Fruit fly (Drosophila melanogaster) whole organism, embryonic: ENCODE measurements around the gene Glg1.
A peak's percentile ranks its signal among the peaks of the same experiment; 100 is the strongest.

Source experiments
- Atf-2 ChIP-seq: fragments of 200-800 bp; sonication (Bioruptor generic); optimal IDR thresholded peaks from 2 replicates; lab custom pipeline; 2016; ENCODE audit warnings: missing biosample characterization, missing genetic modification characterization
- B-H1 ChIP-seq: fragments of 200-800 bp; sonication (Bioruptor generic); IDR thresholded peaks from 3 replicates; pipeline ENCODE4 v1.3.6; 2022; ENCODE audit warnings: missing biosample characterization, missing genetic modification characterization
- BEAF-32 ChIP-seq: fragments of 200-800 bp; sonication (Bioruptor generic); optimal IDR thresholded peaks from 3 replicates; lab custom pipeline; 2017; ENCODE audit warnings: missing biosample characterization, missing genetic modification characterization, mild to moderate bottlenecking, moderate library complexity, missing genetic modification reagents
- Bgb ChIP-seq: fragments of 200-800 bp; sonication (Bioruptor generic); IDR thresholded peaks from 2 replicates; pipeline ENCODE4 v1.3.6; 2022; ENCODE audit warnings: missing biosample characterization, missing genetic modification characterization; ENCODE audit not compliant: partially characterized antibody
- CG10565 ChIP-seq: fragments of 200-800 bp; sonication (Bioruptor generic); optimal IDR thresholded peaks from 3 replicates; lab custom pipeline; 2016; ENCODE audit warnings: missing biosample characterization, mild to moderate bottlenecking, missing genetic modification characterization
- CG11723 ChIP-seq: fragments of 200-800 bp; sonication (Bioruptor generic); optimal IDR thresholded peaks from 2 replicates; lab custom pipeline; 2017; ENCODE audit warnings: missing biosample characterization, mild to moderate bottlenecking, missing genetic modification characterization
- CG12391 ChIP-seq: fragments of 200-800 bp; sonication (Bioruptor generic); optimal IDR thresholded peaks from 3 replicates; lab custom pipeline; 2018; ENCODE audit warnings: missing biosample characterization, mild to moderate bottlenecking, missing genetic modification characterization, moderate library complexity
- CG13424 ChIP-seq: fragments of 200-800 bp; sonication (Bioruptor generic); optimal IDR thresholded peaks from 2 replicates; lab custom pipeline; 2019; ENCODE audit warnings: missing biosample characterization, mild to moderate bottlenecking, missing genetic modification characterization, moderate library complexity
- CG16815 ChIP-seq: fragments of 200-800 bp; sonication (Bioruptor generic); optimal IDR thresholded peaks from 3 replicates; lab custom pipeline; 2017; ENCODE audit warnings: missing biosample characterization, mild to moderate bottlenecking, missing genetic modification characterization
- CG18262 ChIP-seq: fragments of 200-800 bp; optimal IDR thresholded peaks from 3 replicates; lab custom pipeline; 2019; ENCODE audit warnings: missing biosample characterization, mild to moderate bottlenecking, missing genetic modification characterization, moderate library complexity
- CG30020 ChIP-seq: fragments of 200-800 bp; optimal IDR thresholded peaks from 2 replicates; lab custom pipeline; 2019; ENCODE audit warnings: missing biosample characterization, mild to moderate bottlenecking, missing genetic modification characterization, moderate library complexity
- CG30431 ChIP-seq: fragments of 200-800 bp; sonication (Bioruptor generic); optimal IDR thresholded peaks from 2 replicates; lab custom pipeline; 2017; ENCODE audit warnings: missing biosample characterization, missing genetic modification characterization
- CG32772 ChIP-seq: fragments of 200-800 bp; sonication (Bioruptor generic); IDR thresholded peaks from 2 replicates; pipeline ENCODE4 v1.3.6; 2022; ENCODE audit warnings: missing biosample characterization, missing genetic modification characterization
- CG34422 ChIP-seq: fragments of 200-800 bp; sonication (Bioruptor generic); IDR thresholded peaks from 3 replicates; pipeline ENCODE4 v1.3.6; 2022; ENCODE audit warnings: missing biosample characterization, missing genetic modification characterization
- CG3726 ChIP-seq: fragments of 200-800 bp; sonication (Bioruptor generic); IDR thresholded peaks from 3 replicates; pipeline ENCODE4, ENCODE4 v1.3.6; 2022; ENCODE audit warnings: missing biosample characterization, missing genetic modification characterization
- CG4360 ChIP-seq: fragments of 200-800 bp; sonication (Bioruptor generic); IDR thresholded peaks from 2 replicates; pipeline ENCODE4 v1.3.6; 2022; ENCODE audit warnings: missing biosample characterization, missing genetic modification characterization
- CG7556 ChIP-seq: fragments of 200-800 bp; sonication (Bioruptor generic); optimal IDR thresholded peaks from 2 replicates; lab custom pipeline; 2017; ENCODE audit warnings: missing biosample characterization, mild to moderate bottlenecking, missing genetic modification characterization
- Dek ChIP-seq: fragments of 200-800 bp; sonication (Bioruptor generic); optimal IDR thresholded peaks from 3 replicates; lab custom pipeline; 2019; ENCODE audit warnings: missing biosample characterization, mild to moderate bottlenecking, missing genetic modification characterization, moderate library complexity
- Dip2 ChIP-seq: fragments of 200-800 bp; sonication (Bioruptor generic); IDR thresholded peaks from 2 replicates; pipeline ENCODE4 v1.3.6; 2022; ENCODE audit warnings: missing biosample characterization, missing genetic modification characterization
- ERR ChIP-seq: fragments of 200-800 bp; sonication (Bioruptor generic); optimal IDR thresholded peaks from 2 replicates; lab custom pipeline; 2016; ENCODE audit warnings: missing biosample characterization, missing genetic modification characterization
- H2.0 ChIP-seq: fragments of 200-800 bp; sonication (Bioruptor generic); IDR thresholded peaks from 2 replicates; pipeline ENCODE4 v1.3.6; 2022; ENCODE audit warnings: missing biosample characterization, missing genetic modification characterization
- Hmx ChIP-seq: fragments of 200-800 bp; sonication (Bioruptor generic); optimal IDR thresholded peaks from 2 replicates; lab custom pipeline; 2016; ENCODE audit warnings: missing biosample characterization, missing genetic modification characterization
- Lpt ChIP-seq: fragments of >200 bp; optimal IDR thresholded peaks from 2 replicates; lab custom pipeline; 2018; ENCODE audit warnings: missing biosample characterization, missing genetic modification characterization
- Med ChIP-seq: fragments of 200-800 bp; sonication (Bioruptor generic); peaks from one replicate; lab custom pipeline; 2016; ENCODE audit warnings: missing biosample characterization, missing genetic modification characterization, mild to moderate bottlenecking, inconsistent platforms, moderate library complexity
- NC2β ChIP-seq: fragments of 200-800 bp; sonication (Bioruptor generic); optimal IDR thresholded peaks from 2 replicates; lab custom pipeline; 2016; ENCODE audit warnings: missing biosample characterization, missing genetic modification characterization
- Sox102F ChIP-seq: fragments of 200-800 bp; sonication (Bioruptor generic); optimal IDR thresholded peaks from 2 replicates; lab custom pipeline; 2018; ENCODE audit warnings: missing biosample characterization, mild to moderate bottlenecking, missing genetic modification characterization, moderate library complexity
- TFAM ChIP-seq: fragments of 200-800 bp; sonication (Bioruptor generic); optimal IDR thresholded peaks from 2 replicates; lab custom pipeline; 2017; ENCODE audit warnings: missing biosample characterization, missing genetic modification characterization, inconsistent platforms
- Xrp1 ChIP-seq: fragments of 200-800 bp; sonication (Bioruptor generic); IDR thresholded peaks from 2 replicates; pipeline ENCODE4 v1.3.6; 2022; ENCODE audit warnings: missing biosample characterization, missing genetic modification characterization
- az2 ChIP-seq: fragments of 200-800 bp; sonication (Bioruptor generic); optimal IDR thresholded peaks from 3 replicates; lab custom pipeline; 2016; ENCODE audit warnings: missing biosample characterization, missing genetic modification characterization
- cg ChIP-seq: fragments of 200-800 bp; sonication (Bioruptor generic); optimal IDR thresholded peaks from 3 replicates; lab custom pipeline; 2019; ENCODE audit warnings: missing biosample characterization, mild to moderate bottlenecking, missing genetic modification characterization, moderate library complexity
- chm ChIP-seq: fragments of 200-800 bp; sonication (Bioruptor generic); IDR thresholded peaks from 2 replicates; pipeline ENCODE4 v1.3.6; 2022; ENCODE audit warnings: missing biosample characterization, missing genetic modification characterization
- da ChIP-seq: fragments of 200-800 bp; sonication (Bioruptor generic); optimal IDR thresholded peaks from 2 replicates; lab custom pipeline; 2016; ENCODE audit warnings: missing biosample characterization, missing genetic modification characterization
- dmrt99B ChIP-seq: fragments of 200-800 bp; sonication (Bioruptor generic); optimal IDR thresholded peaks from 2 replicates; lab custom pipeline; 2018; ENCODE audit warnings: missing biosample characterization, mild to moderate bottlenecking, missing genetic modification characterization, moderate library complexity
- ewg ChIP-seq: fragments of 200-800 bp; sonication (Bioruptor generic); optimal IDR thresholded peaks from 3 replicates; lab custom pipeline; 2017; ENCODE audit warnings: mild to moderate bottlenecking, missing biosample characterization, missing genetic modification reagents, missing genetic modification characterization
- exex ChIP-seq: fragments of 200-800 bp; sonication (Bioruptor generic); optimal IDR thresholded peaks from 4 replicates; lab custom pipeline; 2018; ENCODE audit warnings: missing biosample characterization, mild to moderate bottlenecking, missing genetic modification characterization, moderate library complexity
- fd96Cb ChIP-seq: fragments of 200-800 bp; sonication (Bioruptor generic); optimal IDR thresholded peaks from 2 replicates; lab custom pipeline; 2018; ENCODE audit warnings: missing biosample characterization, mild to moderate bottlenecking, missing genetic modification characterization, moderate library complexity
- ind ChIP-seq: fragments of 200-800 bp; sonication (Bioruptor generic); optimal IDR thresholded peaks from 3 replicates; lab custom pipeline; 2016; ENCODE audit warnings: missing biosample characterization, missing genetic modification characterization
- knrl ChIP-seq: fragments of 200-800 bp; sonication (Bioruptor generic); IDR thresholded peaks from 3 replicates; pipeline ENCODE4 v1.3.6; 2022; ENCODE audit warnings: missing biosample characterization, missing genetic modification characterization; ENCODE audit not compliant: partially characterized antibody
- lab ChIP-seq: fragments of 200-800 bp; sonication (Bioruptor generic); optimal IDR thresholded peaks from 3 replicates; lab custom pipeline; 2017; ENCODE audit warnings: missing biosample characterization, missing genetic modification characterization, mild to moderate bottlenecking, moderate library complexity, missing genetic modification reagents
- lbe ChIP-seq: fragments of 200-800 bp; sonication (Bioruptor generic); optimal IDR thresholded peaks from 2 replicates; lab custom pipeline; 2016; ENCODE audit warnings: missing biosample characterization, mild to moderate bottlenecking, missing genetic modification characterization
- maf-S ChIP-seq: fragments of 200-800 bp; sonication (Bioruptor generic); optimal IDR thresholded peaks from 2 replicates; lab custom pipeline; 2016; ENCODE audit warnings: missing biosample characterization, missing genetic modification characterization
- odd ChIP-seq: fragments of 200-800 bp; sonication (Bioruptor generic); optimal IDR thresholded peaks from 2 replicates; lab custom pipeline; 2017; ENCODE audit warnings: missing biosample characterization, mild to moderate bottlenecking, missing genetic modification characterization
- org-1 ChIP-seq: fragments of 200-800 bp; sonication (Bioruptor generic); optimal IDR thresholded peaks from 2 replicates; lab custom pipeline; 2017; ENCODE audit warnings: missing biosample characterization, missing genetic modification characterization
- schlank ChIP-seq: fragments of 200-800 bp; sonication (Bioruptor generic); optimal IDR thresholded peaks from 2 replicates; lab custom pipeline; 2018; ENCODE audit warnings: missing biosample characterization, mild to moderate bottlenecking, missing genetic modification characterization
- sens ChIP-seq: fragments of 200-800 bp; sonication (Bioruptor generic); peaks from one replicate; lab custom pipeline; 2016; ENCODE audit warnings: missing biosample characterization, missing genetic modification characterization
- sim ChIP-seq: fragments of 200-800 bp; sonication (Bioruptor generic); IDR thresholded peaks from 2 replicates; pipeline ENCODE4 v1.3.6; 2022; ENCODE audit warnings: missing biosample characterization, missing genetic modification characterization
- sqz ChIP-seq: fragments of 200-800 bp; sonication (Bioruptor generic); optimal IDR thresholded peaks from 3 replicates; lab custom pipeline; 2018; ENCODE audit warnings: missing biosample characterization, mild to moderate bottlenecking, missing genetic modification characterization
- sr ChIP-seq: fragments of 200-800 bp; sonication (Bioruptor generic); IDR thresholded peaks from 3 replicates; pipeline ENCODE4 v1.3.6; 2022; ENCODE audit warnings: missing biosample characterization, missing genetic modification characterization
- tin ChIP-seq: fragments of 200-800 bp; sonication (Bioruptor generic); optimal IDR thresholded peaks from 3 replicates; lab custom pipeline; 2016; ENCODE audit warnings: missing biosample characterization, missing genetic modification characterization
- twi ChIP-seq: fragments of 200-800 bp; optimal IDR thresholded peaks from 2 replicates; lab custom pipeline; 2019; ENCODE audit warnings: missing biosample characterization, mild to moderate bottlenecking, missing genetic modification characterization, moderate library complexity
- tx ChIP-seq: fragments of 200-800 bp; sonication (Bioruptor generic); optimal IDR thresholded peaks from 2 replicates; lab custom pipeline; 2016; ENCODE audit warnings: missing biosample characterization, missing genetic modification characterization
- yki ChIP-seq: fragments of >200 bp; optimal IDR thresholded peaks from 3 replicates; lab custom pipeline; 2018

Gene Glg1

dm6 chr3L:21479636-21480035 lies 27.7 kb downstream of the Glg1 start (continued):
- no peak for TF ChIP-seq CG16815 (GFP tag; lab: Kevin White, UChicago)
- no peak for TF ChIP-seq org-1
- no peak for TF ChIP-seq Dip2 (GFP tag; lab: Robert Waterston, UW)
- peak; percentile 99 for TF ChIP-seq cg (GFP tag; lab: Kevin White, UChicago)
- no peak for TF ChIP-seq BEAF-32 (GFP tag; lab: Kevin White, UChicago)
- no peak for TF ChIP-seq maf-S (GFP tag; lab: Kevin White, UChicago)
- no peak for TF ChIP-seq Hmx (GFP tag; lab: Kevin White, UChicago)
- TF ChIP-seq Dek (tag; lab: Kevin White, UChicago), result no peak
- peak; percentile 96 for TF ChIP-seq ewg (GFP tag; lab: Kevin White, UChicago)
- no peak for TF ChIP-seq knrl (GFP tag; lab: Robert Waterston, UW)
- TF ChIP-seq CG13424 (tag; lab: Kevin White, UChicago), result no peak
- TF ChIP-seq twi (tag; lab: Kevin White, UChicago), result no peak
- TF ChIP-seq CG30020 (tag; lab: Kevin White, UChicago), result no peak
- TF ChIP-seq sqz (GFP tag; lab: Kevin White, UChicago), result peak; percentile 66
- no peak for TF ChIP-seq tx
- TF ChIP-seq lbe (GFP tag; lab: Kevin White, UChicago), result no peak
- TF ChIP-seq CG32772 (GFP tag; lab: Robert Waterston, UW), result peak; percentile 36; the same call in 1 of the 2 replicates
- TF ChIP-seq CG18262 (tag; lab: Kevin White, UChicago), result peak; percentile 19
- TF ChIP-seq az2 (GFP tag; lab: Kevin White, UChicago), result no peak
- no peak for TF ChIP-seq fd96Cb
- TF ChIP-seq chm, result peak; percentile 73
- TF ChIP-seq NC2β (GFP tag; lab: Kevin White, UChicago), result peak; percentile 45
- peak; percentile 55 for TF ChIP-seq odd (GFP tag; lab: Kevin White, UChicago)
- TF ChIP-seq yki (lab: Kevin White, UChicago), result peak; percentile 50
- no peak for TF ChIP-seq ERR (GFP tag; lab: Kevin White, UChicago)
- TF ChIP-seq sim, result 0 out of 2 replicates have a peak, but pooled peaks have one; percentile 14
- TF ChIP-seq B-H1, result no peak
- no peak for TF ChIP-seq Sox102F (GFP tag; lab: Kevin White, UChicago)
- peak; percentile 48 for TF ChIP-seq CG11723 (GFP tag; lab: Kevin White, UChicago)
- TF ChIP-seq dmrt99B (tag; lab: Kevin White, UChicago), result peak; percentile 51
- TF ChIP-seq CG3726 (GFP tag; lab: Robert Waterston, UW), result no peak
- TF ChIP-seq CG30431 (GFP tag; lab: Kevin White, UChicago), result no peak
- peak; percentile 71 for TF ChIP-seq sr (GFP tag; lab: Robert Waterston, UW)
- TF ChIP-seq TFAM (GFP tag; lab: Kevin White, UChicago), result peak; percentile 0
- TF ChIP-seq da, result no peak
- TF ChIP-seq Atf-2, result no peak
- TF ChIP-seq lab, result peak; percentile 63
- TF ChIP-seq CG12391 (tag; lab: Kevin White, UChicago), result peak; percentile 27
- no peak for TF ChIP-seq CG10565 (GFP tag; lab: Kevin White, UChicago)
- TF ChIP-seq tin (GFP tag; lab: Kevin White, UChicago), result no peak
- TF ChIP-seq H2.0 (GFP tag; lab: Robert Waterston, UW), result peak; percentile 41
- TF ChIP-seq ind, result no peak
- peak; percentile 90 for TF ChIP-seq sens (GFP tag; lab: Kevin White, UChicago)
- TF ChIP-seq CG34422 (GFP tag; lab: Robert Waterston, UW), result no peak
- TF ChIP-seq schlank (tag; lab: Kevin White, UChicago), result no peak
- TF ChIP-seq CG7556 (GFP tag; lab: Kevin White, UChicago), result no peak
- TF ChIP-seq Bgb (GFP tag; lab: Robert Waterston, UW), result no peak
- peak; percentile 90 for TF ChIP-seq Med (GFP tag; lab: Kevin White, UChicago)
- TF ChIP-seq Lpt, result no peak
- no peak for TF ChIP-seq exex (tag; lab: Kevin White, UChicago)
- TF ChIP-seq Xrp1 (GFP tag; lab: Robert Waterston, UW), result 0 out of 2 replicates have a peak, but pooled peaks have one; percentile 36
- no peak for TF ChIP-seq CG4360 (GFP tag; lab: Robert Waterston, UW)
